Fruit fly (Drosophila melanogaster) Kc167 (cell line): ENCODE data around the gene CG3652.

Experiments used
- Myc ChIP-seq: fragments of >200 bp; optimal IDR thresholded peaks from 2 replicates; lab custom pipeline; 2017; ENCODE audit warnings: missing external identifiers
- Sin3A ChIP-seq: fragments of >200 bp; optimal IDR thresholded peaks from 2 replicates; lab custom pipeline; 2018; ENCODE audit warnings: missing external identifiers
- h ChIP-seq: fragments of >200 bp; optimal IDR thresholded peaks from 3 replicates; lab custom pipeline; 2018; ENCODE audit warnings: missing external identifiers
- insv ChIP-seq: fragments of >200 bp; optimal IDR thresholded peaks from 3 replicates; lab custom pipeline; 2018; ENCODE audit warnings: missing external identifiers
- psq ChIP-seq: fragments of >200 bp; optimal IDR thresholded peaks from 2 replicates; lab custom pipeline; 2017; ENCODE audit warnings: missing external identifiers
- ttk ChIP-seq: sonication (Bioruptor generic); optimal IDR thresholded peaks from 2 replicates; lab custom pipeline; 2017; ENCODE audit warnings: missing external identifiers

dm6 chr2L:4442010-4442587, 48.4 kb upstream of the CG3652 start, which contains the start of the genes Sfp24F and CG15432:
- TF ChIP-seq psq (lab: Kevin White, UChicago) (no peak), h (no peak), insv (no peak), ttk (lab: Kevin White, UChicago) (no peak), Myc (lab: Kevin White, UChicago) (no peak), Sin3A (lab: Kevin White, UChicago) (no peak)
